Fruit fly (Drosophila melanogaster) whole organism: ENCODE results near the gene CG43999.

Experiments
- CG8478 ChIP-seq: fragments of >200 bp; optimal IDR thresholded peaks from 2 replicates; lab custom pipeline; 2018; ENCODE audit warnings: inconsistent platforms
- Dll ChIP-seq: fragments of >200 bp; optimal IDR thresholded peaks from 2 replicates; lab custom pipeline; 2017
- EcR ChIP-seq, 2 experiments: fragments of >200 bp; optimal IDR thresholded peaks; 2 replicates each; lab custom pipeline; 2017; ENCODE audit warnings: missing biosample characterization in 2 of 2, missing genetic modification characterization in 2 of 2, missing genetic modification reagents in 2 of 2
- pan ChIP-seq: fragments of >200 bp; optimal IDR thresholded peaks from 2 replicates; lab custom pipeline; 2017
- psq ChIP-seq: fragments of >200 bp; optimal IDR thresholded peaks from 2 replicates; lab custom pipeline; 2017
- usp ChIP-seq: fragments of >200 bp; optimal IDR thresholded peaks from 2 replicates; lab custom pipeline; 2017; ENCODE audit warnings: missing biosample characterization, missing genetic modification characterization, mixed read lengths

The CG43999 gene

dm6 chr3R:23948324-23948465 is 19.4 kb upstream of the CG43999 start, which contains the start of gene CG12268:
Gene CG12268, minus strand, starts transcription at chr3R:23948424.
- no peak for TF ChIP-seq psq
- no peak for TF ChIP-seq usp (GFP tag; lab: Kevin White, UChicago)
- TF ChIP-seq Dll (lab: Kevin White, UChicago) = no peak
- TF ChIP-seq EcR (GFP tag; optimal IDR thresholded peaks at IDR 0.05; lab: Kevin White, UChicago) = no peak
- TF ChIP-seq pan (lab: Kevin White, UChicago) = no peak

DNA sequence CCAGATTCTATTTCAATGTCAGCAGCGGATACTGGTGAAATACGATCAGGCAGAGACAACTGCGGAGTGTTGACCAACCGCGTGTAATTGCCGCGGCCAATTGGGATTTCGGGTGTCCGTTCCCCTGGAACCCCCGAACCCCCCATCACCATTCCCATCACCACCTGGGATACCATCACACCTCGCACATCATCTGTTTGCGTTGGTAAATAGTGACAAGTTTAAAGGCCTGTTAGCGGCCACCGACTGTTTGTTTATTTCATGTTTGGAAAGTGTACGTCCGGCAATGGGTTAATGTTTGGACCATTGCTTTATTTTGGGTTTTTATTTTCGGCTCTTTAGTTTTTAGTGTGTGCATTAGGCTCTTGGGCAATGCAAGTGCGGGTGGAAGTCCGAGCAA is 18.2 kb upstream of the CG43999 start:
- TF ChIP-seq usp (GFP tag; lab: Kevin White, UChicago) (no peak), CG8478 (no peak), EcR (GFP tag; optimal IDR thresholded peaks at IDR 0.05; lab: Kevin White, UChicago) (no peak), pan (lab: Kevin White, UChicago) (no peak), Dll (lab: Kevin White, UChicago) (no peak), psq (no peak)

dm6 chr3R:23943843-23944356 is 15.1 kb upstream of the CG43999 start:
- TF ChIP-seq usp (GFP tag; lab: Kevin White, UChicago) (no peak), Dll (lab: Kevin White, UChicago) (no peak), psq (no peak), pan (lab: Kevin White, UChicago) (no peak)

dm6 chr3R:23942965-23943413 is 14.2 kb upstream of the CG43999 start, which contains the start of gene Gdh:
Gene Gdh, minus strand, starts transcription at chr3R:23943101.
- TF ChIP-seq Dll (lab: Kevin White, UChicago) (no peak), EcR (GFP tag; optimal IDR thresholded peaks at IDR 0.05; lab: Kevin White, UChicago) (no peak), CG8478 (no peak), psq (no peak), usp (GFP tag; lab: Kevin White, UChicago) (no peak), pan (lab: Kevin White, UChicago) (no peak)

DNA sequence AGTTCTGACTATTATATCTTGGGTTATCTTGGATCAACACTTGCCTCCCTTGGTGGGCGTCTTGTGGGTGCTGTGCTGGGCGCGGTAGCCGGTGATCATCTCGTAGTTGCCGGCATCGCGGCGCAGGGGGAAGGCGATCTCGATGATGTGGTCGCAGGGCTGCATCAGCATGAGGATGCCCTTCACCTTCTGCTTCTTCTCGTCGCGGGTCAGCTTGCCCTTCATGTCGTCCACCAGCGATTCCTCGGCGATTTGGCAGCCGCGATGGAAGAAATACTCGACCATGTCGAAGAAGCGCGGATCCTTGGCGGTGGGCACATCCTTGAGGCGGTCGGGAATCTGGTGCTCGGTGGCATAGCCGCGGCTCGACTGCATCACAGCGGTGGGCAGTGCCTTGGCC is 13.8 kb upstream of the CG43999 start:
- TF ChIP-seq EcR (GFP tag; optimal IDR thresholded peaks at IDR 0.05; lab: Kevin White, UChicago) (no peak), pan (lab: Kevin White, UChicago) (no peak), Dll (lab: Kevin White, UChicago) (no peak), psq (no peak)

DNA sequence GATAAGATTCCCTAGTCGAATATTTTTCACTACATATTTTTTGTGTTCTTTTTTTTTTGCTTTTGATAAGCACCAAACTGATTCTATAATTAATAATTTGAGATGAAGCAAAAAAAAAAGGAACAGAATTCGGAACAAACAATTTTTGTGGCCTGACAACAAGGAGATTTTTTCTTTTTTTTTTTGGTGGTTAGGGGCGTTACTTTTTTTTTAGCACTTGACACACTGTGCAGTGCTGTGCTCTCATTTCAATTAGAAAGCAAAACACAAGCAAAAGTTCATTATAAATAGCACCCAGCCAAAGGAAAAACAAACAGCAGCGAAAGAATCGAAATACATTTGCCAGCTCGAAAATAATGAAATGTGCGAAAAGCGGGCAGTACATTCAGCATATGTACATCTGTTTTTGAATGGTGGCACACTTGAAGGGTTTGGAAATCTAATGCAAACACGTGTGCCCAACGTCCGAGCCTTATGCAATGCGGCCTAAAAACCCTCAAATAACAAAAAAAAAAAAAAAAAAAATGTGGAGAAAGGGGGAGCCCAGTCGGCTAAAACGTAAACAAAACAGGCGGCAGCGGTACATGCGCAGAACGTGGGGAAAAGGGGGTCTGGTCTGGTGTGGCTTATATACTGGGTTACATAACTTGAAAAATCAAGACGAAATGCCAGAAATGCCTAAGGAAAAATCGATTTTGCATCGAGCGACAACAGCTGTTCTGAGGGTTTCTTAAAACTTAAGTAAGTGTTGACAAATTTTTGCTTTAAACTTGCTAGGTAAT is 13.0 kb upstream of the CG43999 start:
- TF ChIP-seq EcR (GFP tag; optimal IDR thresholded peaks at IDR 0.05; lab: Kevin White, UChicago) (no peak), Dll (lab: Kevin White, UChicago) (no peak), CG8478 (no peak), psq (no peak), pan (lab: Kevin White, UChicago) (no peak), usp (GFP tag; lab: Kevin White, UChicago) (no peak)

DNA sequence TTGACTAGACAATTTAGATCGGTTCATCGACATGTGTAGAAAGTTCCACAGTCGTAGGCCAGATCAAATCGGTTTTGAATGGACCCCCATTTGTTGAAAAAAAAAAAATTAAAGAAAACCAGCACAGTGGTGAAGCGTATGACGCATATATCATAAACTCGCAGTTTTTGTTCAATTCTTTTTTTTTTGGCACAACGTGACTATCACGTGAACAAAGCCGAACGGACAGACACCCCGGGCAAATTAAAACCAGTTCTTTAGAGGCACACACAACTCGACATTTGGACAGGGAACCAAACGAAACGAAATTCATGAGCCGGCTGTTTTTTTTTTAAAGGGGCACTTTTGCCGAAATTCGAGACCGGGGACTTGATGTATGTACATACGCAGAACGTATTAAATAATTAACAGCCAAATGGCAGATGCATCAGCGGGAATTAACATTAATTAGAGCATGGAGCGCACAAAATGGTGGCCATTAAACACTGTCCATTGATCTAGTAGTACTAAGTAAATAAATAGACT is 12.1 kb upstream of the CG43999 start:
- TF ChIP-seq EcR (GFP tag; optimal IDR thresholded peaks at IDR 0.05; lab: Kevin White, UChicago) (no peak), pan (lab: Kevin White, UChicago) (no peak), usp (GFP tag; lab: Kevin White, UChicago) (no peak), CG8478 (no peak), Dll (lab: Kevin White, UChicago) (no peak), psq (no peak)

- TF ChIP-seq CG8478 (no peak), pan (lab: Kevin White, UChicago) (no peak), Dll (lab: Kevin White, UChicago) (no peak), EcR (GFP tag; optimal IDR thresholded peaks at IDR 0.05; lab: Kevin White, UChicago) (no peak), usp (GFP tag; lab: Kevin White, UChicago) (no peak), psq (no peak)
Measured at dm6 chr3R:23939921-23940839, 11.4 kb upstream of the CG43999 start.

DNA sequence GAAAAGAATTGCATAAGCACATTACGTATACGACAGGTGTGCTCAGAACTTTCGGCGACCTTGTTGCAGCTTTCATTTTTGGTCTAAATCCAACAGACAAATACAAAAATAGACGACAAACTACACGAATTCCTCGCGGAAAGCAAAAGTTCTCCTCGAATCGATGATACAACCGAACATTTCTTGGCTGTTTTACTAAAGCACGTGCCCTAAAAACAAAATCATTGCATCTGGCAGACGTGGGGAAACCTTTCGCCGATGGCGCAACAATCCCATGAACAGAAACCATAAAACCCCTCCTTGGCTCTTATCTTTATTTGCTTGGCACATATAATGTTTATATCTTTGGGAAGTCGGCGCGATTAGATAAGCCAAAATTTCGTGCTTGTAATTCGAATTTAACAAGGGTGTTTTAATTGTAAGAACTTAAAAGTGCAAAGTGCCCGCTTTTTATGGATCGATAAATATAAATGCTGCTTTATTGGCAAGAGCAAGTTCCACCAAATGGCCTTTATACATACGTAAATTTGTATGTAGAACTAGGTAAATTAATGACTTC is 9.8 kb upstream of the CG43999 start:
- no peak for TF ChIP-seq usp (GFP tag; lab: Kevin White, UChicago)
- TF ChIP-seq EcR (GFP tag; optimal IDR thresholded peaks at IDR 0.05; lab: Kevin White, UChicago) = no peak
- TF ChIP-seq psq = no peak
- TF ChIP-seq CG8478 = no peak
- TF ChIP-seq Dll (lab: Kevin White, UChicago) = no peak
- no peak for TF ChIP-seq pan (lab: Kevin White, UChicago)

DNA sequence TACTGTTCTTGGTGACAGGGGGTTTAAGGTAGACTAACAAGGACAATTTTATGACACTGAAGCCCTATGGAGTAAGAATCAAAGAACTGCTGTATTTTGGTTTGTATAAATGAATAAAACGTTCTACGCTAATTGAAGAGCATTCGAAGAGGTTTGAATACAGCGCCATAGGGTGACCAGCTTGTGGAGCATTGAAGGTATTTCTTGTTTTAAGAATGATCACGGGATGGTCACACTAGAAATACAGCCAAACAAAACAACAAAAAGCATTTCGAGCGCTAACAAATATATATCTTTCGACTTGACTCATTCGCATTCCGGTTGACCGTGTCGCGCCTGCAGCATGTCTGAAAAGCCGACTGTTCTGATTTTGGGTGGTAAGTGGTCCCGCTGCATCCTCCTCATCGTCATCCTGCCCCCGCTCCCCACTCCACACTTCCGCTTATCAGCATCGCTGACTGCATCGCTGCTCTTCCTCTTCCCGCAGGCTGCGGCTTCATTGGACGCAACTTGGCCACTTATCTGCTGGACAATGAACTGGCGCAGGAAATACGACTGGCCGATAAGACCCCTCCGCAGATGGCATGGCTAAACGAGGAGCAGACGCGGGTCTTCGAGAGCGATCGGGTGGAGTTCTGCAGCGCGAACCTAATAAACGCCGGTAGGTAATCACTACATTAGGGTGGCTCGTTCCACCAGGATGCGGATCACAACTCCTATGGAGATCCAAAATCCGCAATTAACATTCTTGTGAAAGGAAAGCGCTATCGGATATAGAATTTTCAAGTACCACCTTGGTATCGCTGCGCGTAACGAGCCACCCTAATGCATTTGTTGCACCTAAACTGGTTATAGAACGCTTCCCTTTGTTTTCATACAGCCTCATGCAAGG is 5.1 kb upstream of the CG43999 start, which contains the start of gene CG5854:
CG5854 (plus strand) TSS at position 229 of the 892 bp plus-strand sequence.
- TF ChIP-seq psq (no peak), usp (GFP tag; lab: Kevin White, UChicago) (no peak), pan (lab: Kevin White, UChicago) (no peak), Dll (lab: Kevin White, UChicago) (no peak), CG8478 (no peak), EcR (GFP tag; optimal IDR thresholded peaks at IDR 0.05; lab: Kevin White, UChicago) (no peak)

dm6 chr3R:23933430-23933683 is 4.6 kb upstream of the CG43999 start, which contains the start of gene RpS19b:
Gene RpS19b, minus strand, starts transcription at chr3R:23933530.
- TF ChIP-seq pan (lab: Kevin White, UChicago) = no peak
- TF ChIP-seq Dll (lab: Kevin White, UChicago) = no peak
- TF ChIP-seq usp (GFP tag; lab: Kevin White, UChicago) = no peak
- TF ChIP-seq CG8478 = no peak
- no peak for TF ChIP-seq psq
- TF ChIP-seq EcR (GFP tag; optimal IDR thresholded peaks at IDR 0.05; lab: Kevin White, UChicago) = no peak
